Fruit fly (Drosophila melanogaster) whole organism, embryonic: ENCODE measurements around the gene CG31675.

ENCODE experiments used
- Bgb ChIP-seq: fragments of 200-800 bp; sonication (Bioruptor generic); IDR thresholded peaks from 2 replicates; pipeline ENCODE4 v1.3.6; 2022; ENCODE audit warnings: missing biosample characterization, missing genetic modification characterization; ENCODE audit not compliant: partially characterized antibody
- CG10147 ChIP-seq: fragments of 200-800 bp; sonication (Bioruptor generic); optimal IDR thresholded peaks from 2 replicates; lab custom pipeline; 2019; ENCODE audit warnings: missing biosample characterization, mild to moderate bottlenecking, missing genetic modification characterization, moderate library complexity
- CG11560 ChIP-seq: fragments of 200-800 bp; sonication (Bioruptor generic); IDR thresholded peaks from 3 replicates; pipeline ENCODE4 v1.3.6; 2022; ENCODE audit warnings: missing biosample characterization, missing genetic modification characterization
- CG13287 ChIP-seq: fragments of 200-800 bp; sonication (Bioruptor generic); IDR thresholded peaks from 2 replicates; pipeline ENCODE4 v1.3.6; 2022; ENCODE audit warnings: missing biosample characterization, missing genetic modification characterization; ENCODE audit not compliant: partially characterized antibody
- CG14667 ChIP-seq: fragments of 200-800 bp; sonication (Bioruptor generic); IDR thresholded peaks from 2 replicates; pipeline ENCODE4 v1.3.6; 2022; ENCODE audit warnings: missing biosample characterization, missing genetic modification characterization
- CG15601 ChIP-seq: fragments of 200-800 bp; sonication (Bioruptor generic); optimal IDR thresholded peaks from 3 replicates; lab custom pipeline; 2019; ENCODE audit warnings: missing biosample characterization, mild to moderate bottlenecking, missing genetic modification characterization, moderate library complexity
- CG1603 ChIP-seq: fragments of 200-800 bp; sonication (Bioruptor generic); optimal IDR thresholded peaks from 2 replicates; lab custom pipeline; 2019; ENCODE audit warnings: missing biosample characterization, mild to moderate bottlenecking, missing genetic modification characterization, moderate library complexity
- CG17328 ChIP-seq: fragments of 200-800 bp; sonication (Bioruptor generic); IDR thresholded peaks from 2 replicates; pipeline ENCODE4 v1.3.6; 2022; ENCODE audit warnings: missing biosample characterization, missing genetic modification characterization
- CG17612 ChIP-seq: fragments of 200-800 bp; sonication (Bioruptor generic); IDR thresholded peaks from 2 replicates; pipeline ENCODE4 v1.3.6; 2022; ENCODE audit warnings: missing biosample characterization, missing genetic modification characterization
- CG2120 ChIP-seq: fragments of 200-800 bp; sonication (Bioruptor generic); optimal IDR thresholded peaks from 3 replicates; lab custom pipeline; 2016; ENCODE audit warnings: missing biosample characterization, missing genetic modification characterization
- CG31365 ChIP-seq: fragments of 200-800 bp; sonication (Bioruptor generic); optimal IDR thresholded peaks from 2 replicates; lab custom pipeline; 2018; ENCODE audit warnings: missing biosample characterization, mild to moderate bottlenecking, missing genetic modification characterization
- CG3838 ChIP-seq: fragments of 200-800 bp; sonication (Bioruptor generic); optimal IDR thresholded peaks from 3 replicates; lab custom pipeline; 2016; ENCODE audit warnings: missing biosample characterization, missing genetic modification characterization
- CG5180 ChIP-seq: fragments of 200-800 bp; sonication (Bioruptor generic); optimal IDR thresholded peaks from 3 replicates; lab custom pipeline; 2017; ENCODE audit warnings: missing biosample characterization, missing genetic modification characterization, mild to moderate bottlenecking, moderate library complexity, missing genetic modification reagents
- CG6175 ChIP-seq: fragments of 200-800 bp; sonication (Bioruptor generic); IDR thresholded peaks from 3 replicates; pipeline ENCODE4 v1.3.6; 2022; ENCODE audit warnings: missing biosample characterization, missing genetic modification characterization
- CG6791 ChIP-seq: fragments of 200-800 bp; sonication (Bioruptor generic); IDR thresholded peaks from 3 replicates; pipeline ENCODE4 v1.3.6; 2022; ENCODE audit warnings: missing biosample characterization, missing genetic modification characterization; ENCODE audit not compliant: partially characterized antibody
- CG6813 ChIP-seq: fragments of 200-800 bp; sonication (Bioruptor generic); optimal IDR thresholded peaks from 2 replicates; lab custom pipeline; 2017; ENCODE audit warnings: missing biosample characterization, missing genetic modification characterization, mild to moderate bottlenecking, moderate library complexity, missing genetic modification reagents
- Dip2 ChIP-seq: fragments of 200-800 bp; sonication (Bioruptor generic); IDR thresholded peaks from 2 replicates; pipeline ENCODE4 v1.3.6; 2022; ENCODE audit warnings: missing biosample characterization, missing genetic modification characterization
- Doc3 ChIP-seq: fragments of 200-800 bp; sonication (Bioruptor generic); IDR thresholded peaks from 3 replicates; pipeline ENCODE4 v1.3.6; 2022; ENCODE audit warnings: missing biosample characterization, missing genetic modification characterization; ENCODE audit not compliant: partially characterized antibody
- H15 ChIP-seq: fragments of 200-800 bp; sonication (Bioruptor generic); IDR thresholded peaks from 3 replicates; pipeline ENCODE4 v1.3.6; 2022; ENCODE audit warnings: missing biosample characterization, missing genetic modification characterization
- Hr51 ChIP-seq, 2 experiments: fragments of 200-800 bp; sonication (Bioruptor generic); optimal IDR thresholded peaks; 2 replicates in 1 of 2; 3 replicates in 1 of 2; lab custom pipeline; 2016 to 2018; ENCODE audit warnings: missing biosample characterization in 2 of 2, missing genetic modification characterization in 2 of 2, mild to moderate bottlenecking in 1 of 2, moderate library complexity in 1 of 2
- Kr ChIP-seq: fragments of 200-800 bp; sonication (Bioruptor generic); optimal IDR thresholded peaks from 2 replicates; lab custom pipeline; 2017; ENCODE audit warnings: missing biosample characterization, mild to moderate bottlenecking, missing genetic modification characterization
- MBD-R2 ChIP-seq: fragments of 200-800 bp; sonication (Bioruptor generic); IDR thresholded peaks from 2 replicates; pipeline ENCODE4 v1.3.6; 2022; ENCODE audit warnings: missing biosample characterization, missing genetic modification characterization
- Max ChIP-seq: fragments of 200-800 bp; sonication (Bioruptor generic); optimal IDR thresholded peaks from 2 replicates; lab custom pipeline; 2016; ENCODE audit warnings: missing biosample characterization, mild to moderate bottlenecking, missing genetic modification characterization
- Myb ChIP-seq: fragments of 200-800 bp; sonication (Bioruptor generic); optimal IDR thresholded peaks from 2 replicates; lab custom pipeline; 2016; ENCODE audit warnings: missing biosample characterization, missing genetic modification characterization
- NK7.1 ChIP-seq: fragments of 200-800 bp; sonication (Bioruptor generic); optimal IDR thresholded peaks from 3 replicates; lab custom pipeline; 2016; ENCODE audit warnings: missing biosample characterization, missing genetic modification characterization
- Nf-YA ChIP-seq: fragments of 200-800 bp; sonication (Bioruptor generic); IDR thresholded peaks from 2 replicates; pipeline ENCODE4 v1.3.6; 2022; ENCODE audit warnings: missing biosample characterization, missing genetic modification characterization
- Pdp1 ChIP-seq, 2 experiments: fragments of 200-800 bp; sonication (Bioruptor generic); optimal IDR thresholded peaks; 3 replicates each; lab custom pipeline; 2016; ENCODE audit warnings: missing biosample characterization in 2 of 2, missing genetic modification characterization in 2 of 2, mild to moderate bottlenecking in 1 of 2, moderate library complexity in 1 of 2
- Ptx1 ChIP-seq: fragments of 200-800 bp; sonication (Bioruptor generic); IDR thresholded peaks from 2 replicates; pipeline ENCODE4 v1.3.6; 2022; ENCODE audit warnings: missing biosample characterization, missing genetic modification characterization
- Rx ChIP-seq: fragments of 200-800 bp; sonication (Bioruptor generic); IDR thresholded peaks from 2 replicates; pipeline ENCODE4 v1.3.6; 2022; ENCODE audit warnings: missing biosample characterization, missing genetic modification characterization
- Tbp ChIP-seq: fragments of >200 bp; optimal IDR thresholded peaks from 2 replicates; lab custom pipeline; 2018; ENCODE audit warnings: missing biosample characterization, missing genetic modification characterization
- abd-A ChIP-seq: fragments of 200-800 bp; sonication (Bioruptor generic); optimal IDR thresholded peaks from 3 replicates; lab custom pipeline; 2019; ENCODE audit warnings: missing biosample characterization, mild to moderate bottlenecking, missing genetic modification characterization, moderate library complexity
- ara ChIP-seq: fragments of 200-800 bp; sonication (Bioruptor generic); IDR thresholded peaks from 2 replicates; pipeline ENCODE4 v1.3.6; 2022; ENCODE audit warnings: missing biosample characterization, missing genetic modification characterization
- ase ChIP-seq: fragments of 200-800 bp; sonication (Bioruptor generic); IDR thresholded peaks from 3 replicates; pipeline ENCODE4 v1.3.6; 2022; ENCODE audit warnings: missing biosample characterization, missing genetic modification characterization
- bbx ChIP-seq: fragments of 200-800 bp; sonication (Bioruptor generic); IDR thresholded peaks from 2 replicates; pipeline ENCODE4 v1.3.6; 2022; ENCODE audit warnings: missing biosample characterization, missing genetic modification characterization; ENCODE audit not compliant: partially characterized antibody
- bigmax ChIP-seq: fragments of 200-800 bp; sonication (Bioruptor generic); optimal IDR thresholded peaks from 2 replicates; lab custom pipeline; 2018; ENCODE audit warnings: missing biosample characterization, mild to moderate bottlenecking, missing genetic modification characterization
- caup ChIP-seq: fragments of 200-800 bp; sonication (Bioruptor generic); optimal IDR thresholded peaks from 3 replicates; lab custom pipeline; 2017; ENCODE audit warnings: missing biosample characterization, mild to moderate bottlenecking, missing genetic modification characterization, moderate library complexity; ENCODE audit not compliant: severe bottlenecking
- disco-r ChIP-seq: fragments of 200-800 bp; sonication (Bioruptor generic); optimal IDR thresholded peaks from 2 replicates; lab custom pipeline; 2016; ENCODE audit warnings: missing biosample characterization, missing genetic modification characterization
- dm ChIP-seq: fragments of 200-800 bp; sonication (Bioruptor generic); optimal IDR thresholded peaks from 3 replicates; lab custom pipeline; 2016; ENCODE audit warnings: missing biosample characterization, missing genetic modification characterization
- emc ChIP-seq: fragments of 200-800 bp; sonication (Bioruptor generic); optimal IDR thresholded peaks from 2 replicates; lab custom pipeline; 2016; ENCODE audit warnings: missing biosample characterization, missing genetic modification characterization
- gt ChIP-seq: fragments of 200-800 bp; sonication (Bioruptor generic); IDR thresholded peaks from 2 replicates; pipeline ENCODE4 v1.3.6; 2022; ENCODE audit warnings: missing biosample characterization, missing genetic modification characterization
- insv ChIP-seq, 2 experiments: fragments of 200-800 bp; sonication (Bioruptor generic); optimal IDR thresholded peaks; 3 replicates each; lab custom pipeline; 2016 to 2018; ENCODE audit warnings: missing biosample characterization in 2 of 2, missing genetic modification characterization in 2 of 2
- jing ChIP-seq: fragments of 200-800 bp; sonication (Bioruptor generic); optimal IDR thresholded peaks from 2 replicates; lab custom pipeline; 2018; ENCODE audit warnings: missing biosample characterization, mild to moderate bottlenecking, missing genetic modification characterization
- lmd ChIP-seq: fragments of 200-800 bp; sonication (Bioruptor generic); IDR thresholded peaks from 2 replicates; pipeline ENCODE4 v1.3.6; 2022; ENCODE audit warnings: missing biosample characterization, missing genetic modification characterization
- nom ChIP-seq: fragments of 200-800 bp; sonication (Bioruptor generic); optimal IDR thresholded peaks from 2 replicates; lab custom pipeline; 2017; ENCODE audit warnings: missing biosample characterization, missing genetic modification characterization, mild to moderate bottlenecking, moderate library complexity, missing genetic modification reagents
- odd ChIP-seq: fragments of 200-800 bp; sonication (Bioruptor generic); optimal IDR thresholded peaks from 2 replicates; lab custom pipeline; 2017; ENCODE audit warnings: missing biosample characterization, mild to moderate bottlenecking, missing genetic modification characterization
- pb ChIP-seq: fragments of 200-800 bp; sonication (Bioruptor generic); optimal IDR thresholded peaks from 3 replicates; lab custom pipeline; 2016; ENCODE audit warnings: missing biosample characterization, missing genetic modification characterization
- phol ChIP-seq: fragments of 200-800 bp; sonication (Bioruptor generic); optimal IDR thresholded peaks from 3 replicates; lab custom pipeline; 2018; ENCODE audit warnings: missing biosample characterization, mild to moderate bottlenecking, missing genetic modification characterization, moderate library complexity
- pnt ChIP-seq: fragments of 200-800 bp; sonication (Bioruptor generic); optimal IDR thresholded peaks from 3 replicates; lab custom pipeline; 2016; ENCODE audit warnings: missing biosample characterization, missing genetic modification characterization
- salm ChIP-seq: fragments of 200-800 bp; sonication (Bioruptor generic); optimal IDR thresholded peaks from 2 replicates; lab custom pipeline; 2018; ENCODE audit warnings: missing biosample characterization, mild to moderate bottlenecking, missing genetic modification characterization
- schlank ChIP-seq: fragments of 200-800 bp; sonication (Bioruptor generic); optimal IDR thresholded peaks from 2 replicates; lab custom pipeline; 2018; ENCODE audit warnings: missing biosample characterization, mild to moderate bottlenecking, missing genetic modification characterization
- sd ChIP-seq: fragments of 200-800 bp; sonication (Bioruptor generic); optimal IDR thresholded peaks from 3 replicates; lab custom pipeline; 2018; ENCODE audit warnings: missing biosample characterization, mild to moderate bottlenecking, missing genetic modification characterization, moderate library complexity

The CG31675 gene

dm6 chr2L:20911374-20911773, 43.8 kb downstream of the CG31675 start (continued):
- peak; percentile 49 for TF ChIP-seq CG31365 (tag; lab: Kevin White, UChicago)
- no peak for TF ChIP-seq Ptx1 (GFP tag; lab: Robert Waterston, UW)
- no peak for TF ChIP-seq abd-A (tag; lab: Kevin White, UChicago)
- no peak for TF ChIP-seq pb
- TF ChIP-seq CG3838 = no peak
- no peak for TF ChIP-seq Tbp (GFP tag; lab: Kevin White, UChicago)
- TF ChIP-seq salm (tag; lab: Kevin White, UChicago) = peak; percentile 25
- no peak for TF ChIP-seq CG11560 (tag; lab: Robert Waterston, UW)
- peak in 1 of 2 experiments; percentile 80 for TF ChIP-seq Pdp1 (GFP tag; optimal IDR thresholded peaks at IDR 0.05; lab: Kevin White, UChicago)
- TF ChIP-seq emc (GFP tag; lab: Kevin White, UChicago) = no peak
- no peak for TF ChIP-seq nom (GFP tag; lab: Kevin White, UChicago)
- TF ChIP-seq jing = no peak
- TF ChIP-seq Doc3 (GFP tag; lab: Robert Waterston, UW) = no peak
- no peak for TF ChIP-seq CG6791 (GFP tag; lab: Robert Waterston, UW)
- TF ChIP-seq CG1603 (tag; lab: Kevin White, UChicago) = peak; percentile 17
- TF ChIP-seq CG5180 (GFP tag; lab: Kevin White, UChicago) = peak; percentile 64
- no peak for TF ChIP-seq H15 (GFP tag; lab: Robert Waterston, UW)
- no peak for TF ChIP-seq Max (GFP tag; lab: Kevin White, UChicago)
- peak; percentile 24 for TF ChIP-seq caup (GFP tag; lab: Kevin White, UChicago)
- TF ChIP-seq Hr51 (GFP tag; optimal IDR thresholded peaks at IDR 0.05; lab: Kevin White, UChicago) = peak in 1 of 2 experiments; percentile 12
- no peak for TF ChIP-seq dm (GFP tag; lab: Kevin White, UChicago)
- no peak for TF ChIP-seq NK7.1 (GFP tag; lab: Kevin White, UChicago)
- TF ChIP-seq bbx = no peak
- no peak for TF ChIP-seq Dip2
- TF ChIP-seq ara = no peak
- peak; percentile 10 for TF ChIP-seq CG15601
- TF ChIP-seq CG6175 (GFP tag; lab: Robert Waterston, UW) = no peak
- no peak for TF ChIP-seq lmd (GFP tag; lab: Robert Waterston, UW)
- TF ChIP-seq disco-r = no peak
- TF ChIP-seq odd (GFP tag; lab: Kevin White, UChicago) = peak; percentile 9
- peak; percentile 31 for TF ChIP-seq bigmax (GFP tag; lab: Kevin White, UChicago)
- no peak for TF ChIP-seq phol (tag; lab: Kevin White, UChicago)
- TF ChIP-seq CG6813 (GFP tag; lab: Kevin White, UChicago) = peak; percentile 68
- no peak for TF ChIP-seq Bgb
- peak; percentile 23 for TF ChIP-seq CG2120 (GFP tag; lab: Kevin White, UChicago)
- peak; percentile 89 for TF ChIP-seq sd (tag; lab: Kevin White, UChicago)
- TF ChIP-seq Rx (GFP tag; lab: Robert Waterston, UW) = no peak
- no peak for TF ChIP-seq insv (GFP tag; optimal IDR thresholded peaks at IDR 0.05; lab: Kevin White, UChicago)
- TF ChIP-seq Nf-YA (GFP tag; lab: Robert Waterston, UW) = peak; percentile 33; the same call in 1 of the 2 replicates
- TF ChIP-seq pnt (GFP tag; lab: Kevin White, UChicago) = no peak
- no peak for TF ChIP-seq gt (GFP tag; lab: Robert Waterston, UW)
- TF ChIP-seq CG17328 (GFP tag; lab: Robert Waterston, UW) = no peak
- 0 out of 3 replicates have a peak, but pooled peaks have one; percentile 27 for TF ChIP-seq ase
- no peak for TF ChIP-seq CG14667 (GFP tag; lab: Robert Waterston, UW)
- TF ChIP-seq CG17612 = no peak
- TF ChIP-seq Myb = peak; percentile 12
- TF ChIP-seq schlank (tag; lab: Kevin White, UChicago) = peak; percentile 46
- no peak for TF ChIP-seq Kr (GFP tag; lab: Kevin White, UChicago)
- TF ChIP-seq CG10147 = peak; percentile 30
- no peak for TF ChIP-seq MBD-R2
- no peak for TF ChIP-seq CG13287 (GFP tag; lab: Robert Waterston, UW)
